Worm (Caenorhabditis elegans): ENCODE results near the gene K02D10.1.
A peak's percentile ranks its signal among the peaks of the same experiment; 100 is the strongest.

K02D10.1 gene

ce11 chrIII:8805815-8806214 lies 36.5 kb downstream of the K02D10.1 start:
- TF ChIP-seq Y95B8A.8 (GFP tag; IDR thresholded peaks at IDR 0.05) (0 out of 2 replicates have a peak, but pooled peaks have one; percentile 51), dox-1 (GFP tag; IDR thresholded peaks at IDR 0.05) (0 out of 2 replicates have a peak, but pooled peaks have one; percentile 11), nhr-120 (GFP tag; IDR thresholded peaks at IDR 0.05) (no peak), Y56A3A.18 (GFP tag; IDR thresholded peaks at IDR 0.05) (0 out of 2 replicates have a peak, but pooled peaks have one; percentile 35), madf-10 (tag; optimal IDR thresholded peaks at IDR 0.05) (no peak)

- TF ChIP-seq F39B2.1 (GFP tag; IDR thresholded peaks at IDR 0.05) = no peak
- no peak for TF ChIP-seq F37B4.10 (GFP tag; IDR thresholded peaks at IDR 0.05)
- TF ChIP-seq pbrm-1 (GFP tag; IDR thresholded peaks at IDR 0.05) = no peak
- no peak for TF ChIP-seq F57A8.1 (GFP tag; optimal IDR thresholded peaks at IDR 0.05)
- no peak for TF ChIP-seq ets-4 (GFP tag; optimal IDR thresholded peaks at IDR 0.05)
- no peak for TF ChIP-seq hsf-1 (GFP tag; IDR thresholded peaks at IDR 0.05)
- TF ChIP-seq ekl-4 (GFP tag; IDR thresholded peaks at IDR 0.05) = no peak
- no peak for TF ChIP-seq lin-26 (GFP tag; IDR thresholded peaks at IDR 0.05)
- TF ChIP-seq mes-4 (tag; optimal IDR thresholded peaks at IDR 0.05) = no peak
- TF ChIP-seq hlh-26 (GFP tag; conservative IDR thresholded peaks at IDR 0.05) = no peak
- no peak for TF ChIP-seq F52B5.7 (tag; optimal IDR thresholded peaks at IDR 0.05)
- TF ChIP-seq ztf-18 (tag; optimal IDR thresholded peaks at IDR 0.05) = no peak
- no peak for TF ChIP-seq unc-62 (GFP tag; optimal IDR thresholded peaks at IDR 0.05)
- TF ChIP-seq snpc-1.1 (tag; optimal IDR thresholded peaks at IDR 0.05; ENCODE audit: insufficient read depth) = no peak
- no peak for TF ChIP-seq rpc-1 (optimal IDR thresholded peaks at IDR 0.05)
- no peak for TF ChIP-seq rpc-1 (tag; optimal IDR thresholded peaks at IDR 0.05)
- no peak for TF ChIP-seq ztf-25 (GFP tag; IDR thresholded peaks at IDR 0.05)
- no peak for TF ChIP-seq B0336.3 (GFP tag; IDR thresholded peaks at IDR 0.05)
- no peak for TF ChIP-seq hmg-1.2 (GFP tag; IDR thresholded peaks at IDR 0.05)
- no peak for TF ChIP-seq nfya-2 (GFP tag; IDR thresholded peaks at IDR 0.05)
Observed at ce11 chrIII:8807246-8807645, 37.9 kb downstream of the K02D10.1 start, which contains the start of gene F54F2.7. TSS of gene F54F2.7 (minus strand) at chrIII:8807346.

DNA sequence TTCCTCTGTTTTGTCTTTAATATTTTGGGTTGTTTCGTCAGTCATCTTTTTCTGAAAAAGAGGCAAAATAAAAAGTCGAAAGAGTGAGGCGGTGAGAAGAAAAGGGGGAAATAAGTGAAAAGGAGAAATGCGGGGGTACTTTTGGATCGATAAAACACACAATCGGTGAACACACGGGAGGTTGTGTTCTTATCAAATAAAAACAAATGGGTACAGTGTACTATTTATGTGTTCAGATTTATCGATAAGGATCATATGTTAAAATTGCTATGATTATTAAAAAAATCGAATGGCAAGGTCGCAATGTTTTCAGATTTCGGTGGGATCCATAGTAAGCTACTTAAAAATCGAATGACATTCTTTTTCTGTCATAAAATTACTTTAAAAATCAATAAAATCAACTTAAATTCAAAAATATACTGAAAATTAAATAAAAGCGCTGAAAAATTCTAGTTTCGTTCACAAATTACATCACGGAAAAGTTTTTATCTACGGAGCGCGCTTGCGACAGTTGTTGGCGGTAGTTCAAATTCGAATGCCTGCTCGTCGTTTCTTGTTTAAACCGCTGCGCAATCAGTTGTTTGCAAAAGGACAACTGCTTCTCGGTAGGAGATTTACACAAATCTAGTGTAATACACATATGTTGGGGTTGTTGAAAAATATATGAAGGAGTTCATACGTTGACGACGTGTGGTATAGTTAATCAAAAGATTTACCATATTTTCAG lies 40.1 kb downstream of the K02D10.1 start, which contains the start of gene prx-19:
Gene prx-19 (minus strand): TSS at position 51 of the 727 bp plus-strand sequence.
- no peak for TF ChIP-seq C17E4.6 (GFP tag; IDR thresholded peaks at IDR 0.05)
- no peak for TF ChIP-seq ets-4 (GFP tag; optimal IDR thresholded peaks at IDR 0.05)
- no peak for TF ChIP-seq Y53G8AR.9 (GFP tag; conservative IDR thresholded peaks at IDR 0.05)
- no peak for TF ChIP-seq B0261.1 (tag; optimal IDR thresholded peaks at IDR 0.05)
- TF ChIP-seq him-1 (tag; optimal IDR thresholded peaks at IDR 0.05) = no peak
- TF ChIP-seq F23B12.7 (tag; optimal IDR thresholded peaks at IDR 0.05; ENCODE audit: insufficient read depth) = peak; percentile 22
- TF ChIP-seq K11D2.4 (GFP tag; IDR thresholded peaks at IDR 0.05) = no peak
- TF ChIP-seq die-1 (tag; optimal IDR thresholded peaks at IDR 0.05) = no peak
- TF ChIP-seq atf-7 (tag; optimal IDR thresholded peaks at IDR 0.05) = no peak
- no peak for TF ChIP-seq ztf-6 (GFP tag; IDR thresholded peaks at IDR 0.05)
- no peak for TF ChIP-seq rec-8 (tag; optimal IDR thresholded peaks at IDR 0.05)
- no peak for TF ChIP-seq F33H1.4 (GFP tag; IDR thresholded peaks at IDR 0.05)
- no peak for TF ChIP-seq Y53F4B.3 (GFP tag; IDR thresholded peaks at IDR 0.05)
- no peak for TF ChIP-seq snpc-3.4 (tag; optimal IDR thresholded peaks at IDR 0.05)
- peak; percentile 5 for TF ChIP-seq nhr-80 (tag; optimal IDR thresholded peaks at IDR 0.05)
- TF ChIP-seq aptf-3 (GFP tag; IDR thresholded peaks at IDR 0.05) = no peak
- TF ChIP-seq F49E8.2 (tag; optimal IDR thresholded peaks at IDR 0.05; ENCODE audit: insufficient read depth) = no peak
- TF ChIP-seq T07F8.4 (tag; optimal IDR thresholded peaks at IDR 0.05) = no peak
- no peak for TF ChIP-seq pbrm-1 (GFP tag; IDR thresholded peaks at IDR 0.05)
- TF ChIP-seq bed-1 (GFP tag; IDR thresholded peaks at IDR 0.05) = no peak
- no peak for TF ChIP-seq attf-5 (GFP tag; optimal IDR thresholded peaks at IDR 0.05)
- TF ChIP-seq madf-6 (GFP tag; IDR thresholded peaks at IDR 0.05) = no peak
- no peak for TF ChIP-seq egl-44 (GFP tag; IDR thresholded peaks at IDR 0.05)
- no peak for TF ChIP-seq pha-4 (tag; optimal IDR thresholded peaks at IDR 0.05)

Data from whole organism, young adult.